Worm (Caenorhabditis elegans) whole organism, L4/young adult: ENCODE data around the gene scl-9.

Source experiments
- W03F9.2 ChIP-seq: fragments of 150-350 bp; optimal IDR thresholded peaks from 2 replicates; lab custom pipeline; 2014; ENCODE audit warnings: missing biosample characterization, missing genetic modification characterization
- dao-5 ChIP-seq: sonication (generic microtip); optimal IDR thresholded peaks from 2 replicates; lab custom pipeline; 2016; ENCODE audit warnings: missing genotype, missing genetic modification characterization, moderate library complexity, missing compliant biosample characterization
- him-1 ChIP-seq: sonication (generic microtip); optimal IDR thresholded peaks from 2 replicates; lab custom pipeline; 2016; ENCODE audit warnings: missing genotype, missing genetic modification reagents, missing genetic modification characterization, missing compliant biosample characterization

DNA sequence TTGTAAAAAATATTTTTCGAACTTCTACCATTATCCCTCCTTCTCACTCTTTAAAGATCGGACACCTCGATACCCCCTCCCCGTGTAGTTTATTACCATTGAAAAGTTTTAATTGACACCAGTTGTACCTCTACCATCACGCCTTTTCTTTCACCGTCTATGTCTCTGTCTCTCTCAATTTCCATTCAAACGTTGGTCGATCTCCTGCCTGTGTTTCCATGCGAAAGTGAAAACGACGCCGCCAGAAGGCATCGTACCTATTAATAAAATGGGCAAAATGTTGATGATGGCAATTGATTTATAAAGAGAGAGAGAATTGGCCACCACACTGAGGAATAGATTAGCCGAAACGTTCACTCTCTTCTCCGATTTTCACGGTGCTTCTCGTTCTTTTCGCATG is 33.7 kb upstream of the scl-9 start:
- TF ChIP-seq dao-5 (tag; lab: Kevin White, UChicago) (no peak), him-1 (tag; lab: Kevin White, UChicago) (no peak), W03F9.2 (tag; lab: Kevin White, UChicago) (no peak)
